Worm (Caenorhabditis elegans): ENCODE measurements around the gene srw-68.

ce11 chrV:7400095-7400494, 26.4 kb downstream of the srw-68 start, which contains the start of gene cnc-9:
- no peak for TF ChIP-seq nhr-12 (tag; optimal IDR thresholded peaks at IDR 0.05)
- no peak for TF ChIP-seq nhr-28 (tag; optimal IDR thresholded peaks at IDR 0.05)
- TF ChIP-seq hlh-1 (tag; optimal IDR thresholded peaks at IDR 0.05), result no peak
- no peak for TF ChIP-seq elt-1 (tag; optimal IDR thresholded peaks at IDR 0.05; ENCODE audit: borderline replicate concordance, insufficient read depth)
- TF ChIP-seq cnd-1 (tag; optimal IDR thresholded peaks at IDR 0.05), result no peak
- no peak for TF ChIP-seq mls-2 (tag; optimal IDR thresholded peaks at IDR 0.05)
- TF ChIP-seq ztf-11 (tag; optimal IDR thresholded peaks at IDR 0.05), result no peak
- TF ChIP-seq elt-3 (tag; optimal IDR thresholded peaks at IDR 0.05), result no peak
- no peak for TF ChIP-seq snpc-4 (tag; optimal IDR thresholded peaks at IDR 0.05)
- TF ChIP-seq pha-4 (tag; optimal IDR thresholded peaks at IDR 0.05), result no peak

Data from whole organism, mixed stage, embryonic.